Fruit fly (Drosophila melanogaster) whole organism, adult: ENCODE measurements around the gene CG32237.

Source experiments
- CG14711 ChIP-seq: fragments of 200-800 bp; sonication (Bioruptor generic); optimal IDR thresholded peaks from 2 replicates; lab custom pipeline; 2018; ENCODE audit warnings: missing biosample characterization, mild to moderate bottlenecking, missing genetic modification characterization, moderate library complexity
- CG5204 ChIP-seq: fragments of 200-800 bp; sonication (Bioruptor generic); optimal IDR thresholded peaks from 2 replicates; lab custom pipeline; 2016; ENCODE audit warnings: missing biosample characterization, missing genetic modification characterization
- Clk ChIP-seq: fragments of 200-800 bp; sonication (Bioruptor generic); optimal IDR thresholded peaks from 2 replicates; lab custom pipeline; 2017; ENCODE audit warnings: missing biosample characterization, missing genetic modification characterization
- ovo ChIP-seq: fragments of 200-800 bp; sonication (Bioruptor generic); optimal IDR thresholded peaks from 2 replicates; lab custom pipeline; 2016; ENCODE audit warnings: missing biosample characterization, missing genetic modification characterization
- pad ChIP-seq: fragments of 200-800 bp; sonication (Bioruptor generic); optimal IDR thresholded peaks from 3 replicates; lab custom pipeline; 2017; ENCODE audit warnings: missing biosample characterization, missing genetic modification characterization, mild to moderate bottlenecking, moderate library complexity, missing genetic modification reagents

DNA sequence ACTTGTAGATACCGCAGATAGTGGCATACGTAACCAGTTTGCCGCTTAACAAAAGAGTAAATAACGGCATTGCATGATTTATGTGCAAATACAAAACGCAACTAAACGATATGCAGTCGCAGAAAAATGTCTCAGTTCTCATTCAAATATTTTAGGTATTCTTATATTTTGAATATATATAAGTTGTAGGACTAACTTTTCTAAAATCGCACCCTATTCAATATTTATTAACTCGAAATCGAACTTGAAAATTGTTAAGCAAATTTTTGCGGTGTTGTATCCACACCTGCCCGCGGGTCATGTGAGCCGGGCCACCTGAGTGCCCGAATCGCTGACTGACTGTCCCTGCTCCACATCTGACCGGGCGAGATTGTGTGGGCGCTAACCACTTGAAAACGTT lies 4.2 kb downstream of the CG32237 start:
- TF ChIP-seq Clk (GFP tag; lab: Kevin White, UChicago): no peak
- TF ChIP-seq CG14711: no peak
- TF ChIP-seq pad (GFP tag; lab: Kevin White, UChicago): no peak
- TF ChIP-seq ovo (GFP tag; lab: Kevin White, UChicago): no peak
- no peak for TF ChIP-seq CG5204 (GFP tag; lab: Kevin White, UChicago)
